Worm (Caenorhabditis elegans): ENCODE data around the gene F54C9.11.

Gene F54C9.11

DNA sequence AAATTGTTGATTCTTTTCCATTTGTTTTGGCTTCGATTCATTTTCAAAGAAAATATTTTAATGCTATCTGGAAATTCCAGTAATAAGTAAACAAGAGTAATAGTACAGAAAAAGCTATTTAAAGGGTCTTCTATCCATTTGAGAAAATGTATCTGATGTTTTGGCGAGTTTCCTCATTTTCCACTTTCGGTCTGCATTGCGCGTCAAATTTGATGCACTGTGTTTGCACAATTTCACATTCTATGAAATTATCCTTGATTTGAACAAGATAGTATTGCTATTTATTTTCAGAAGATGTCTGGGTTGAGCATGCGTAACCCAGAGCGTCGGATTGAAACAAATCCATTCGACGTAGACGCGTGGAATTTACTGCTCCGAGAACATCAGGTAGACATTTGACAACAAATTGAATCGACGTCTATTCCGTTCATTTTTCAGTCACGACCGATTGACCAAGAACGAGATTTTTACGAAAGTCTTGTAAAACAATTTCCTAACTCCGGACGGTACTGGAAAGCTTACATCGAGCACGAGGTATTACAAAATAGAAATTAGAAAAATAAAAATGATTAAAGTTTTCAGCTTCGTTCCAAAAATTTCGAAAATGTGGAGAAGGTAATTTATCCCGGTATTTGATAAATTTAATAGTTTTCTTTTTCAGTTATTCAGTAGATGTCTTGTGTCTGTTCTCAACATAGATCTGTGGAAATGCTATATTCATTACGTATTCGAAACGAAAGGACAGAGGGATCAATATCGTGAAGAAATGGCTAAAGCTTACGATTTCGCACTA is 18.9 kb upstream of the F54C9.11 start, which contains the start of gene suf-1:
TSS of gene suf-1 (plus strand) at position 280 of the 793 bp plus-strand sequence.
- TF ChIP-seq lin-26 (GFP tag; IDR thresholded peaks at IDR 0.05) = peak; percentile 73; the same call in 1 of the 2 replicates
- peak; percentile 79 for TF ChIP-seq hsf-1 (GFP tag; IDR thresholded peaks at IDR 0.05)
- TF ChIP-seq ceh-27 (GFP tag; optimal IDR thresholded peaks at IDR 0.05) = no peak
- TF ChIP-seq lsl-1 (GFP tag; optimal IDR thresholded peaks at IDR 0.05) = peak; percentile 58
- TF ChIP-seq nfyb-1 (GFP tag; IDR thresholded peaks at IDR 0.05) = peak; percentile 39; the same call in 1 of the 2 replicates
- TF ChIP-seq egl-18 (GFP tag; IDR thresholded peaks at IDR 0.05) = no peak
- TF ChIP-seq attf-6 (GFP tag; IDR thresholded peaks at IDR 0.05) = peak; percentile 73
- TF ChIP-seq Y95B8A.8 (GFP tag; IDR thresholded peaks at IDR 0.05) = 0 out of 2 replicates have a peak, but pooled peaks have one; percentile 34
- TF ChIP-seq lin-40 (tag; optimal IDR thresholded peaks at IDR 0.05) = no peak
- no peak for TF ChIP-seq K12H6.12 (tag; optimal IDR thresholded peaks at IDR 0.05)
- TF ChIP-seq athp-1 (tag; optimal IDR thresholded peaks at IDR 0.05) = peak; percentile 40
- peak; percentile 85 for TF ChIP-seq madf-6 (GFP tag; IDR thresholded peaks at IDR 0.05)
- TF ChIP-seq rcor-1 (GFP tag; IDR thresholded peaks at IDR 0.05) = no peak
- peak; percentile 37 for TF ChIP-seq die-1 (tag; optimal IDR thresholded peaks at IDR 0.05)
- peak; percentile 35; the same call in 1 of the 2 replicates for TF ChIP-seq D2030.7 (GFP tag; IDR thresholded peaks at IDR 0.05)
- peak; percentile 64 for TF ChIP-seq snpc-1.1 (tag; optimal IDR thresholded peaks at IDR 0.05; ENCODE audit: insufficient read depth)
- TF ChIP-seq rpc-1 (optimal IDR thresholded peaks at IDR 0.05) = no peak
- TF ChIP-seq rpc-1 (tag; optimal IDR thresholded peaks at IDR 0.05) = peak; percentile 3
- TF ChIP-seq aptf-3 (GFP tag; IDR thresholded peaks at IDR 0.05) = peak; percentile 13; the same call in 1 of the 2 replicates
- peak; percentile 79 for TF ChIP-seq tlf-1 (GFP tag; optimal IDR thresholded peaks at IDR 0.05)
- no peak for TF ChIP-seq lsy-27 (tag; optimal IDR thresholded peaks at IDR 0.05; ENCODE audit: borderline replicate concordance, insufficient read depth)
- TF ChIP-seq snpc-1.3 (tag; optimal IDR thresholded peaks at IDR 0.05; ENCODE audit: insufficient read depth) = peak; percentile 2
- peak; percentile 49; the same call in 1 of the 2 replicates for TF ChIP-seq hmg-1.2 (GFP tag; IDR thresholded peaks at IDR 0.05)
- peak; percentile 69 for TF ChIP-seq unc-130 (GFP tag; optimal IDR thresholded peaks at IDR 0.05)
- no peak for TF ChIP-seq Y53F4B.3 (GFP tag; IDR thresholded peaks at IDR 0.05)
- TF ChIP-seq F23B12.7 (tag; optimal IDR thresholded peaks at IDR 0.05; ENCODE audit: insufficient read depth) = peak; percentile 61
- TF ChIP-seq ceh-100 (GFP tag; IDR thresholded peaks at IDR 0.05) = peak; percentile 32; the same call in 1 of the 2 replicates
- peak; percentile 75; the same call in 1 of the 2 replicates for TF ChIP-seq Y56A3A.18 (GFP tag; IDR thresholded peaks at IDR 0.05)
- peak; percentile 22 for TF ChIP-seq F52B5.7 (tag; optimal IDR thresholded peaks at IDR 0.05)
- no peak for TF ChIP-seq unc-62 (GFP tag; optimal IDR thresholded peaks at IDR 0.05)
- peak; percentile 80 for TF ChIP-seq snpc-3.4 (tag; optimal IDR thresholded peaks at IDR 0.05)
- 0 out of 2 replicates have a peak, but pooled peaks have one; percentile 10 for TF ChIP-seq K11D2.4 (GFP tag; IDR thresholded peaks at IDR 0.05)
- peak; percentile 36 for TF ChIP-seq tbp1 (GFP tag; optimal IDR thresholded peaks at IDR 0.05)
- no peak for TF ChIP-seq nhr-90 (tag; optimal IDR thresholded peaks at IDR 0.05)
- peak; percentile 92 for TF ChIP-seq hrde-1 (tag; optimal IDR thresholded peaks at IDR 0.05; ENCODE audit: borderline replicate concordance)
- peak; percentile 88 for TF ChIP-seq madf-3 (GFP tag; IDR thresholded peaks at IDR 0.05)
- no peak for TF ChIP-seq F55B11.4 (tag; optimal IDR thresholded peaks at IDR 0.05; ENCODE audit: borderline replicate concordance, insufficient read depth)
- TF ChIP-seq mxl-1 (tag; optimal IDR thresholded peaks at IDR 0.05) = peak; percentile 29
- TF ChIP-seq bed-1 (GFP tag; IDR thresholded peaks at IDR 0.05) = 0 out of 2 replicates have a peak, but pooled peaks have one; percentile 20
- no peak for TF ChIP-seq lag-1 (GFP tag; IDR thresholded peaks at IDR 0.05)
- peak; percentile 45; the same call in 1 of the 2 replicates for TF ChIP-seq pbrm-1 (GFP tag; IDR thresholded peaks at IDR 0.05)
- TF ChIP-seq cebp-2 (GFP tag; IDR thresholded peaks at IDR 0.05) = peak; percentile 77; the same call in 1 of the 2 replicates
- TF ChIP-seq ekl-4 (GFP tag; IDR thresholded peaks at IDR 0.05) = peak; percentile 90
- peak; percentile 56 for TF ChIP-seq atf-7 (tag; optimal IDR thresholded peaks at IDR 0.05)
- TF ChIP-seq efl-1 (GFP tag; optimal IDR thresholded peaks at IDR 0.05) = peak; percentile 43

Data from whole organism, young adult.